Worm (Caenorhabditis elegans): Measurements from ENCODE around the gene sri-62.

DNA sequence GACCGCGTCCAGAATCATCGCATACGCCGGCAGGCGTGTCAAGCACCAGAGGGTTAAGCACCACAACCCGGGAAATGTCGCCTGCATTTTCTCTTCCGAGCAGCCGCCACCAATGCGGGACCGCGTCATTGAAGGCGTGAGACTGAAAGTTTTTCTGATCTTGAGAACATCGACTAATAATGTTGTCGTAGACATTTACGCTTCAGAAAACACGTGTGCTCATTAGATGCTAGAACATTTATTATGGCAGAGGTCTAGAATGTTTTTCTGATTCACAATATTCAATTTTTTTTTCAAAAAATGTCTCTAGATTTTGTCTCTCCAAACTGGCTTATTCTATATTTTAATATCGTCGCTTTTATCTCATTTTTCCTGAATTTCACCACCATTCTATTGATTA is 41.7 kb downstream of the sri-62 start, which contains the start of gene sri-47:
- no peak for TF ChIP-seq arid-1 (GFP tag; conservative IDR thresholded peaks at IDR 0.05)
- no peak for TF ChIP-seq lin-15B (tag; optimal IDR thresholded peaks at IDR 0.05)
- no peak for TF ChIP-seq ceh-20 (GFP tag; IDR thresholded peaks at IDR 0.05)
- TF ChIP-seq ZK546.5 (tag; optimal IDR thresholded peaks at IDR 0.05) = no peak
- TF ChIP-seq skn-1 (tag; optimal IDR thresholded peaks at IDR 0.05) = no peak
- TF ChIP-seq nhr-11 (tag; optimal IDR thresholded peaks at IDR 0.05) = no peak
- no peak for TF ChIP-seq lsy-2 (tag; optimal IDR thresholded peaks at IDR 0.05)
- no peak for TF ChIP-seq hlh-30 (tag; optimal IDR thresholded peaks at IDR 0.05; ENCODE audit: insufficient read depth)

All from whole organism, L4 larva.